Fruit fly (Drosophila melanogaster) whole organism, wandering third instar larva: Measurements from ENCODE around the gene Rpt4R.

Source experiments
- Abd-B ChIP-seq: fragments of >200 bp; optimal IDR thresholded peaks from 2 replicates; lab custom pipeline; 2017; ENCODE audit warnings: missing biosample characterization, missing genetic modification characterization
- CG32264 ChIP-seq: fragments of 200-800 bp; sonication (Bioruptor generic); optimal IDR thresholded peaks from 2 replicates; lab custom pipeline; 2016; ENCODE audit warnings: missing biosample characterization, missing genetic modification characterization
- CrebA ChIP-seq: fragments of 200-800 bp; sonication (Bioruptor generic); optimal IDR thresholded peaks from 2 replicates; lab custom pipeline; 2016; ENCODE audit warnings: missing biosample characterization, mild to moderate bottlenecking, missing genetic modification characterization, borderline replicate concordance
- Dfd ChIP-seq: fragments of >200 bp; optimal IDR thresholded peaks from 2 replicates; lab custom pipeline; 2017; ENCODE audit warnings: missing biosample characterization, missing genetic modification characterization
- Dif ChIP-seq: fragments of 200-275, 200-300 bp; sonication (Bioruptor generic); optimal IDR thresholded peaks from 2 replicates; lab custom pipeline; 2018; ENCODE audit warnings: missing biosample characterization, missing genetic modification characterization; ENCODE audit not compliant: partially characterized antibody
- HLH106 ChIP-seq: fragments of 200-800 bp; optimal IDR thresholded peaks from 3 replicates; lab custom pipeline; 2019; ENCODE audit warnings: missing biosample characterization, mild to moderate bottlenecking, missing genetic modification characterization, moderate library complexity
- Hr78 ChIP-seq: fragments of >200 bp; optimal IDR thresholded peaks from 2 replicates; lab custom pipeline; 2017; ENCODE audit warnings: missing biosample characterization, missing genetic modification characterization
- Hr83 ChIP-seq: fragments of 200-300 bp; sonication (Bioruptor generic); optimal IDR thresholded peaks from 2 replicates; lab custom pipeline; 2016; ENCODE audit warnings: missing biosample characterization, mild to moderate bottlenecking, missing genetic modification characterization, moderate library complexity; ENCODE audit not compliant: poor library complexity, severe bottlenecking
- Jra ChIP-seq: sonication (Bioruptor generic); optimal IDR thresholded peaks from 2 replicates; lab custom pipeline; 2016; ENCODE audit warnings: missing biosample characterization, missing genetic modification characterization
- Myc ChIP-seq: fragments of >200 bp; optimal IDR thresholded peaks from 2 replicates; lab custom pipeline; 2017
- N ChIP-seq: fragments of >200 bp; optimal IDR thresholded peaks from 2 replicates; lab custom pipeline; 2018; ENCODE audit warnings: missing biosample characterization, missing external identifiers, missing genetic modification characterization
- OdsH ChIP-seq: fragments of 200-800 bp; sonication (Bioruptor generic); optimal IDR thresholded peaks from 2 replicates; lab custom pipeline; 2016; ENCODE audit warnings: missing biosample characterization, mild to moderate bottlenecking, missing genetic modification characterization
- Rel ChIP-seq, 2 experiments: fragments of 200-800 bp; sonication (Bioruptor generic) in 1 of 2; optimal IDR thresholded peaks; 2 replicates in 1 of 2; 3 replicates in 1 of 2; lab custom pipeline; 2016 to 2019; ENCODE audit warnings: mild to moderate bottlenecking in 2 of 2, missing biosample characterization in 2 of 2, missing genetic modification characterization in 2 of 2, moderate library complexity in 1 of 2
- Sp1 ChIP-seq: fragments of 200-800 bp; sonication (Bioruptor generic); optimal IDR thresholded peaks from 3 replicates; lab custom pipeline; 2019; ENCODE audit warnings: missing biosample characterization, mild to moderate bottlenecking, missing genetic modification characterization, moderate library complexity
- br ChIP-seq: fragments of 200-800 bp; sonication (Bioruptor generic); optimal IDR thresholded peaks from 2 replicates; lab custom pipeline; 2016; ENCODE audit warnings: missing biosample characterization, missing genetic modification characterization
- brk ChIP-seq: fragments of 200-800 bp; sonication (Bioruptor generic); optimal IDR thresholded peaks from 2 replicates; lab custom pipeline; 2016; ENCODE audit warnings: missing biosample characterization, mild to moderate bottlenecking, missing genetic modification characterization
- dl ChIP-seq, 2 experiments: fragments of 175-275, 200-275 bp in 1 of 2; fragments of 200-275 bp in 1 of 2; sonication (Bioruptor generic); optimal IDR thresholded peaks; lab custom pipeline; 2018; ENCODE audit warnings: mild to moderate bottlenecking in 2 of 2, missing biosample characterization in 2 of 2, missing genetic modification characterization in 2 of 2, moderate library complexity in 2 of 2; ENCODE audit not compliant: partially characterized antibody in 2 of 2, insufficient read depth in 1 of 2
- dsf ChIP-seq: sonication (Bioruptor generic); optimal IDR thresholded peaks from 2 replicates; lab custom pipeline; 2016; ENCODE audit warnings: missing biosample characterization, missing genetic modification characterization, borderline replicate concordance
- ey ChIP-seq: fragments of 200-800 bp; sonication (Bioruptor generic); optimal IDR thresholded peaks from 2 replicates; lab custom pipeline; 2016; ENCODE audit warnings: missing biosample characterization, missing genetic modification characterization
- fru ChIP-seq: fragments of 200-800 bp; sonication (Bioruptor generic); optimal IDR thresholded peaks from 3 replicates; lab custom pipeline; 2016; ENCODE audit warnings: missing biosample characterization, mild to moderate bottlenecking, missing genetic modification characterization
- h ChIP-seq: fragments of 200-800 bp; sonication (Bioruptor generic); optimal IDR thresholded peaks from 3 replicates; lab custom pipeline; 2016; ENCODE audit warnings: missing biosample characterization, mild to moderate bottlenecking, missing genetic modification characterization
- jim ChIP-seq: fragments of 175-275, 200-325 bp; sonication (Bioruptor generic); optimal IDR thresholded peaks from 2 replicates; lab custom pipeline; 2016; ENCODE audit warnings: missing biosample characterization, mild to moderate bottlenecking, missing genetic modification characterization
- lola ChIP-seq: fragments of >200 bp; optimal IDR thresholded peaks from 2 replicates; lab custom pipeline; 2017; ENCODE audit warnings: missing biosample characterization, missing genetic modification characterization
- psq ChIP-seq: fragments of 200-800 bp; sonication (Bioruptor generic); optimal IDR thresholded peaks from 3 replicates; lab custom pipeline; 2017; ENCODE audit warnings: missing biosample characterization, mild to moderate bottlenecking, missing genetic modification characterization, moderate library complexity
- rgr ChIP-seq: fragments of 200-800 bp; sonication (Bioruptor generic); optimal IDR thresholded peaks from 3 replicates; lab custom pipeline; 2016; ENCODE audit warnings: missing biosample characterization, mild to moderate bottlenecking, missing genetic modification characterization
- sage ChIP-seq: fragments of 200-800 bp; sonication (Bioruptor generic); optimal IDR thresholded peaks from 2 replicates; lab custom pipeline; 2016; ENCODE audit warnings: missing biosample characterization, mild to moderate bottlenecking, missing genetic modification characterization
- sv ChIP-seq: fragments of 200-800 bp; sonication (Bioruptor generic); optimal IDR thresholded peaks from 3 replicates; lab custom pipeline; 2016; ENCODE audit warnings: missing biosample characterization, missing genetic modification characterization
- tai ChIP-seq: sonication (Bioruptor generic); optimal IDR thresholded peaks from 2 replicates; lab custom pipeline; 2016; ENCODE audit warnings: missing biosample characterization, missing genetic modification characterization
- usp ChIP-seq: fragments of >200 bp; optimal IDR thresholded peaks from 2 replicates; lab custom pipeline; 2017; ENCODE audit warnings: missing biosample characterization, missing genetic modification characterization
- woc ChIP-seq: sonication (Bioruptor generic); optimal IDR thresholded peaks from 2 replicates; lab custom pipeline; 2016; ENCODE audit warnings: missing biosample characterization, mild to moderate bottlenecking, missing genetic modification characterization

Rpt4R gene

dm6 chr3L:11921213-11921612 is 20.5 kb upstream of the Rpt4R start, which contains the start of gene CG11588:
TSS of gene CG11588 (plus strand) at chr3L:11921513.
- TF ChIP-seq tai (GFP tag; lab: Kevin White, UChicago) (no peak), dsf (no peak), N (GFP tag; lab: Kevin White, UChicago) (no peak), Hr78 (GFP tag; lab: Kevin White, UChicago) (no peak), ey (GFP tag; lab: Kevin White, UChicago) (no peak), usp (no peak), sage (no peak), dl (GFP tag; optimal IDR thresholded peaks at IDR 0.05; lab: Kevin White, UChicago; ENCODE audit: insufficient read depth in 1 of 2, partially characterized antibody in 2 of 2) (no peak), psq (GFP tag; lab: Kevin White, UChicago) (no peak), Rel (GFP tag; optimal IDR thresholded peaks at IDR 0.05; lab: Kevin White, UChicago) (no peak), Rel (tag; optimal IDR thresholded peaks at IDR 0.05; lab: Kevin White, UChicago) (no peak), fru (GFP tag; lab: Kevin White, UChicago) (no peak), brk (GFP tag; lab: Kevin White, UChicago) (no peak), h (no peak)

- TF ChIP-seq Dif, result no peak
These were observed 17.1 kb upstream of the Rpt4R start, which contains the start of gene SdhAL for dm6 chr3L:11924657-11925056. TSS of gene SdhAL (minus strand) at chr3L:11924757.

dm6 chr3L:11925382-11925781 is 16.3 kb upstream of the Rpt4R start:
- TF ChIP-seq sage (no peak), lola (GFP tag; lab: Kevin White, UChicago) (no peak), jim (no peak), sv (GFP tag; lab: Kevin White, UChicago) (no peak), OdsH (GFP tag; lab: Kevin White, UChicago) (no peak), Hr83 (GFP tag; lab: Kevin White, UChicago) (no peak), CrebA (no peak), ey (GFP tag; lab: Kevin White, UChicago) (no peak), Abd-B (GFP tag; lab: Kevin White, UChicago) (no peak), fru (GFP tag; lab: Kevin White, UChicago) (no peak), usp (no peak), dsf (no peak)
- TF ChIP-seq, all 38 proteins: peak for 0

dm6 chr3L:11927287-11927743 is 14.4 kb upstream of the Rpt4R start, which contains the start of gene byn:
TSS of gene byn (plus strand) at chr3L:11927693.
- TF ChIP-seq Jra (GFP tag; lab: Kevin White, UChicago), result no peak
- no peak for TF ChIP-seq tai (GFP tag; lab: Kevin White, UChicago)
- TF ChIP-seq Dfd, result no peak
- no peak for TF ChIP-seq Abd-B (GFP tag; lab: Kevin White, UChicago)
- no peak for TF ChIP-seq Sp1 (GFP tag; lab: Kevin White, UChicago)
- TF ChIP-seq br (GFP tag; lab: Kevin White, UChicago), result no peak
- TF ChIP-seq dl (GFP tag; optimal IDR thresholded peaks at IDR 0.05; lab: Kevin White, UChicago; ENCODE audit: insufficient read depth in 1 of 2, partially characterized antibody in 2 of 2), result no peak
- no peak for TF ChIP-seq CG32264 (GFP tag; lab: Kevin White, UChicago)

- no peak for TF ChIP-seq br (GFP tag; lab: Kevin White, UChicago)
- TF ChIP-seq CG32264 (GFP tag; lab: Kevin White, UChicago), result no peak
- TF ChIP-seq rgr (GFP tag; lab: Kevin White, UChicago), result no peak
- no peak for TF ChIP-seq tai (GFP tag; lab: Kevin White, UChicago)
These were observed 10.1 kb upstream of the Rpt4R start for dm6 chr3L:11931619-11932018.

- TF ChIP-seq Sp1 (GFP tag; lab: Kevin White, UChicago), result no peak
- TF ChIP-seq usp, result no peak
- no peak for TF ChIP-seq woc (GFP tag; lab: Kevin White, UChicago)
- TF ChIP-seq jim, result no peak
- TF ChIP-seq sv (GFP tag; lab: Kevin White, UChicago), result no peak
- TF ChIP-seq Dif, result no peak
- TF ChIP-seq Jra (GFP tag; lab: Kevin White, UChicago), result no peak
- no peak for TF ChIP-seq OdsH (GFP tag; lab: Kevin White, UChicago)
- TF ChIP-seq CG32264 (GFP tag; lab: Kevin White, UChicago), result no peak
- no peak for TF ChIP-seq Myc (lab: Kevin White, UChicago)
- TF ChIP-seq HLH106 (tag; lab: Kevin White, UChicago), result no peak
- TF ChIP-seq CrebA, result no peak
- TF ChIP-seq fru (GFP tag; lab: Kevin White, UChicago), result no peak
These were observed 4.4 kb upstream of the Rpt4R start for dm6 chr3L:11937270-11937669.
